Worm (Caenorhabditis elegans): ENCODE data around the gene crn-3.

crn-3 gene

DNA sequence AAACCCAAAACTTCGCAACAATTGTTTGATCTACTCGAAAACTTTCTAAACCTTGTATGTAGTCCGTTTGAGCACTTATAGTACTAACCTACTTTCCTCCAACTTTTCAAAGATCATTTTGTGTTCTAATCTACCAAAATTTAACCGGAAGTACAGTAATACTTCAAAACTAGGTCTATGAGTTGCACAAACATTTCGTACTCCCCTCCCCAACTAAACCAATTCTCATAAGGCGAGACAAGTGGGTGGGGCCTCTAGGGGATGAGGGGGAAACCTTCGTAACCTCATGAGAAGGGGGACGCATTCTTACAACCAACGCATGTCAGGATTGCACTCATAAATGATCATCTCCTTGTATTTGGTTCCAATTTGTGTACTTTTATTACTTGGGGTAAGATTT, 34.1 kb downstream of the crn-3 start, which contains the start of gene cutl-9:
TSS of gene cutl-9 (plus strand) at position 301 of the 400 bp plus-strand sequence.
- no peak for TF ChIP-seq elt-1 (tag; optimal IDR thresholded peaks at IDR 0.05; ENCODE audit: borderline replicate concordance, insufficient read depth)
- no peak for TF ChIP-seq flh-1 (GFP tag; optimal IDR thresholded peaks at IDR 0.05)
- TF ChIP-seq nhr-237 (tag; optimal IDR thresholded peaks at IDR 0.05): no peak
- TF ChIP-seq ces-1 (GFP tag; optimal IDR thresholded peaks at IDR 0.05): no peak
- TF ChIP-seq unc-39 (tag; optimal IDR thresholded peaks at IDR 0.05): no peak
- no peak for TF ChIP-seq unc-120 (tag; optimal IDR thresholded peaks at IDR 0.05; ENCODE audit: poor library complexity, severe bottlenecking)
- no peak for TF ChIP-seq nhr-12 (tag; optimal IDR thresholded peaks at IDR 0.05)
- TF ChIP-seq ceh-83 (GFP tag; optimal IDR thresholded peaks at IDR 0.05): no peak
- TF ChIP-seq tbx-8 (GFP tag; optimal IDR thresholded peaks at IDR 0.05): no peak

- TF ChIP-seq unc-39 (tag; optimal IDR thresholded peaks at IDR 0.05) (no peak), drap-1 (GFP tag; optimal IDR thresholded peaks at IDR 0.05) (no peak), unc-62 (GFP tag; optimal IDR thresholded peaks at IDR 0.05) (no peak), ham-2 (GFP tag; optimal IDR thresholded peaks at IDR 0.05) (no peak), ceh-83 (GFP tag; optimal IDR thresholded peaks at IDR 0.05) (no peak), mab-5 (tag; optimal IDR thresholded peaks at IDR 0.05) (no peak), bed-3 (GFP tag; optimal IDR thresholded peaks at IDR 0.05) (no peak), ces-1 (GFP tag; optimal IDR thresholded peaks at IDR 0.05) (no peak)
These were observed 39.2 kb downstream of the crn-3 start for ce11 chrII:10627086-10627485.

DNA sequence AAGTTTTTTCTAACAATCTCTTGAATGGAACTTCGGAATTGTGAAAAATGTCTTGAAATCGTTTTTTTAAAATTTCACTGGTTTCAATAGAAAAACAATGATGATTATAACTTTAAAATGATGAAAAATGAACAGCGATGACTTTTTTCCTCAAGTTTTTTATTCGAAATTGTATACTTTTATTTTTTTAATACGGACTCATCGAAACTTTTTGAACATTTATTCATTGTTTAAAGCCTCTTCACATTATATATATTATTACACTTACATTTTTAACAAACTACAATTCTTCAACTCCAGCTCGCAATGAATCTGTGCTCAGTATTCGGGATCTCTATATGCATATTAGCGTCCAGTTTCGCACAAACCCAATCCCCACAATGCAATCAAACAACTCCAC, 40.1 kb downstream of the crn-3 start, which contains the start of gene M28.8:
TSS of gene M28.8 (plus strand) at position 301 of the 400 bp plus-strand sequence.
- TF ChIP-seq unc-62 (GFP tag; optimal IDR thresholded peaks at IDR 0.05) (no peak), ham-2 (GFP tag; optimal IDR thresholded peaks at IDR 0.05) (no peak)

- TF ChIP-seq ztf-11 (tag; optimal IDR thresholded peaks at IDR 0.05): no peak
- no peak for TF ChIP-seq flh-1 (GFP tag; optimal IDR thresholded peaks at IDR 0.05)
- no peak for TF ChIP-seq nhr-2 (tag; optimal IDR thresholded peaks at IDR 0.05)
- TF ChIP-seq mep-1 (tag; optimal IDR thresholded peaks at IDR 0.05): no peak
- no peak for TF ChIP-seq bed-3 (GFP tag; optimal IDR thresholded peaks at IDR 0.05)
- TF ChIP-seq zip-8 (tag; optimal IDR thresholded peaks at IDR 0.05): no peak
- TF ChIP-seq unc-62 (GFP tag; optimal IDR thresholded peaks at IDR 0.05): no peak
- TF ChIP-seq nhr-12 (tag; optimal IDR thresholded peaks at IDR 0.05): no peak
- TF ChIP-seq ceh-83 (GFP tag; optimal IDR thresholded peaks at IDR 0.05): no peak
- no peak for TF ChIP-seq mls-2 (tag; optimal IDR thresholded peaks at IDR 0.05)
- no peak for TF ChIP-seq ceh-39 (tag; optimal IDR thresholded peaks at IDR 0.05)
- TF ChIP-seq nhr-28 (tag; optimal IDR thresholded peaks at IDR 0.05): no peak
- TF ChIP-seq snpc-4 (tag; optimal IDR thresholded peaks at IDR 0.05): no peak
- no peak for TF ChIP-seq pha-4 (tag; optimal IDR thresholded peaks at IDR 0.05)
- TF ChIP-seq nhr-76 (tag; optimal IDR thresholded peaks at IDR 0.05): no peak
- no peak for TF ChIP-seq ham-2 (GFP tag; optimal IDR thresholded peaks at IDR 0.05)
- no peak for TF ChIP-seq M03D4.4 (tag; optimal IDR thresholded peaks at IDR 0.05)
- no peak for TF ChIP-seq blmp-1 (tag; optimal IDR thresholded peaks at IDR 0.05)
- TF ChIP-seq mab-5 (tag; optimal IDR thresholded peaks at IDR 0.05): no peak
These were observed 43.1 kb downstream of the crn-3 start for ce11 chrII:10630944-10631343.

DNA sequence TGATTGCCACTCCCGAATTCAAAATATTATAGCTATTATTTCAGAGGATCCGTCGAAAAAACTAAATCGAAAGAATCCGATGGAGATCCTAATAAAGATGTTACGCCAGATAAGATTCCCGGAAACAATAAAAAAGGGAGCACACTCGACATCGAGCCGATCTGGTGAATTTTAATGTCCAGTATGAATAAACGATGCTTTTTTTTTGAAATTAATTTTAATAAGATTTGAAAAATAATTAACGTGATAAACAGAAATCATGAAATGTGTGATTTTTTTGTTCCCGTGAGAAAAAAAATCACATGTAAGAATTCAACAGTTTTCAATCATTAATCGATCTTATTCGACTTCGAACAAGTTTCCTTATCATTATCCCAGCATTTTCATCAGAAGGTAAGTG, 51.3 kb downstream of the crn-3 start, which contains the start of gene M28.9:
TSS of gene M28.9 (plus strand) at position 301 of the 400 bp plus-strand sequence.
- TF ChIP-seq nhr-76 (tag; optimal IDR thresholded peaks at IDR 0.05) (no peak), nhr-2 (tag; optimal IDR thresholded peaks at IDR 0.05) (no peak), nhr-237 (tag; optimal IDR thresholded peaks at IDR 0.05) (no peak), snpc-4 (tag; optimal IDR thresholded peaks at IDR 0.05) (no peak), ceh-43 (GFP tag; optimal IDR thresholded peaks at IDR 0.05) (no peak), unc-62 (GFP tag; optimal IDR thresholded peaks at IDR 0.05) (no peak), M03D4.4 (tag; optimal IDR thresholded peaks at IDR 0.05) (no peak), zip-8 (tag; optimal IDR thresholded peaks at IDR 0.05) (no peak), mep-1 (tag; optimal IDR thresholded peaks at IDR 0.05) (no peak), blmp-1 (tag; optimal IDR thresholded peaks at IDR 0.05) (no peak), elt-3 (tag; optimal IDR thresholded peaks at IDR 0.05) (no peak), sem-2 (GFP tag; optimal IDR thresholded peaks at IDR 0.05) (no peak)
